Fruit fly (Drosophila melanogaster) whole organism, embryonic: ENCODE measurements around the gene zen2.

Experiments
- Adf1 ChIP-seq: fragments of 200-800 bp; sonication (Bioruptor generic); IDR thresholded peaks from 2 replicates; pipeline ENCODE4 v1.3.6; 2022; ENCODE audit warnings: missing biosample characterization, missing genetic modification characterization
- Atf3 ChIP-seq: fragments of 200-800 bp; sonication (Bioruptor generic); optimal IDR thresholded peaks from 3 replicates; lab custom pipeline; 2016; ENCODE audit warnings: missing biosample characterization, missing genetic modification characterization
- Bteb2 ChIP-seq: fragments of 200-800 bp; sonication (Bioruptor generic); optimal IDR thresholded peaks from 2 replicates; lab custom pipeline; 2016; ENCODE audit warnings: missing biosample characterization, missing genetic modification characterization
- CG1024 ChIP-seq: fragments of 200-800 bp; sonication (Bioruptor generic); IDR thresholded peaks from 2 replicates; pipeline ENCODE4 v1.3.6; 2022; ENCODE audit warnings: missing biosample characterization, missing genetic modification characterization
- CG10267 ChIP-seq: fragments of 200-800 bp; sonication (Bioruptor generic); optimal IDR thresholded peaks from 2 replicates; lab custom pipeline; 2018; ENCODE audit warnings: missing biosample characterization, mild to moderate bottlenecking, missing genetic modification characterization, moderate library complexity
- CG10274 ChIP-seq: fragments of 200-800 bp; sonication (Bioruptor generic); optimal IDR thresholded peaks from 3 replicates; lab custom pipeline; 2017; ENCODE audit warnings: missing biosample characterization, mild to moderate bottlenecking, missing genetic modification characterization
- CG10321 ChIP-seq: fragments of 200-800 bp; sonication (Bioruptor generic); IDR thresholded peaks from 2 replicates; pipeline ENCODE4 v1.3.6; 2022; ENCODE audit warnings: missing biosample characterization, missing genetic modification characterization
- CG11247 ChIP-seq: fragments of 200-800 bp; sonication (Bioruptor generic); IDR thresholded peaks from 2 replicates; pipeline ENCODE4 v1.3.6; 2022; ENCODE audit warnings: missing biosample characterization, missing genetic modification characterization
- CG12071 ChIP-seq: fragments of 200-800 bp; sonication (Bioruptor generic); optimal IDR thresholded peaks from 3 replicates; lab custom pipeline; 2018; ENCODE audit warnings: missing biosample characterization, mild to moderate bottlenecking, missing genetic modification characterization
- CG12236 ChIP-seq: fragments of 200-800 bp; sonication (Bioruptor generic); optimal IDR thresholded peaks from 2 replicates; lab custom pipeline; 2016; ENCODE audit warnings: missing biosample characterization, missing genetic modification characterization
- CG12769 ChIP-seq: fragments of 200-800 bp; sonication (Bioruptor generic); optimal IDR thresholded peaks from 2 replicates; lab custom pipeline; 2019; ENCODE audit warnings: missing biosample characterization, mild to moderate bottlenecking, missing genetic modification characterization, moderate library complexity
- CG13894 ChIP-seq: fragments of 200-800 bp; sonication (Bioruptor generic); optimal IDR thresholded peaks from 3 replicates; lab custom pipeline; 2018; ENCODE audit warnings: missing biosample characterization, mild to moderate bottlenecking, missing genetic modification characterization, moderate library complexity
- CG16815 ChIP-seq: fragments of 200-800 bp; sonication (Bioruptor generic); optimal IDR thresholded peaks from 3 replicates; lab custom pipeline; 2017; ENCODE audit warnings: missing biosample characterization, mild to moderate bottlenecking, missing genetic modification characterization
- CG17802 ChIP-seq: fragments of 200-800 bp; sonication (Bioruptor generic); optimal IDR thresholded peaks from 2 replicates; lab custom pipeline; 2018; ENCODE audit warnings: missing biosample characterization, mild to moderate bottlenecking, missing genetic modification characterization, moderate library complexity
- CG1792 ChIP-seq: fragments of 200-800 bp; sonication (Bioruptor generic); optimal IDR thresholded peaks from 2 replicates; lab custom pipeline; 2016; ENCODE audit warnings: missing biosample characterization, missing genetic modification characterization
- CG18599 ChIP-seq: fragments of 200-800 bp; sonication (Bioruptor generic); optimal IDR thresholded peaks from 3 replicates; lab custom pipeline; 2017; ENCODE audit warnings: missing biosample characterization, missing genetic modification characterization, mild to moderate bottlenecking, moderate library complexity, missing genetic modification reagents
- CG18619 ChIP-seq: fragments of 200-800 bp; sonication (Bioruptor generic); optimal IDR thresholded peaks from 3 replicates; lab custom pipeline; 2017; ENCODE audit warnings: missing biosample characterization, mild to moderate bottlenecking, missing genetic modification characterization
- CG31441 ChIP-seq: fragments of 200-800 bp; sonication (Bioruptor generic); IDR thresholded peaks from 2 replicates; pipeline ENCODE4 v1.3.6; 2022; ENCODE audit warnings: missing biosample characterization, missing genetic modification characterization
- CG34422 ChIP-seq: fragments of 200-800 bp; sonication (Bioruptor generic); IDR thresholded peaks from 3 replicates; pipeline ENCODE4 v1.3.6; 2022; ENCODE audit warnings: missing biosample characterization, missing genetic modification characterization
- CG4360 ChIP-seq: fragments of 200-800 bp; sonication (Bioruptor generic); IDR thresholded peaks from 2 replicates; pipeline ENCODE4 v1.3.6; 2022; ENCODE audit warnings: missing biosample characterization, missing genetic modification characterization
- CG4424 ChIP-seq: fragments of 200-800 bp; sonication (Bioruptor generic); optimal IDR thresholded peaks from 3 replicates; lab custom pipeline; 2016; ENCODE audit warnings: missing biosample characterization, missing genetic modification characterization
- CG7372 ChIP-seq: fragments of 200-800 bp; sonication (Bioruptor generic); IDR thresholded peaks from 2 replicates; pipeline ENCODE4 v1.3.6; 2022; ENCODE audit warnings: missing biosample characterization, missing genetic modification characterization
- CG9437 ChIP-seq: fragments of 200-800 bp; sonication (Bioruptor generic); optimal IDR thresholded peaks from 2 replicates; lab custom pipeline; 2018; ENCODE audit warnings: missing biosample characterization, mild to moderate bottlenecking, missing genetic modification characterization
- CG9727 ChIP-seq: fragments of 200-800 bp; sonication (Bioruptor generic); optimal IDR thresholded peaks from 3 replicates; lab custom pipeline; 2017; ENCODE audit warnings: missing biosample characterization, mild to moderate bottlenecking, missing genetic modification characterization
- Chrac-16 ChIP-seq: fragments of 200-800 bp; sonication (Bioruptor generic); optimal IDR thresholded peaks from 3 replicates; lab custom pipeline; 2016; ENCODE audit warnings: missing biosample characterization, missing genetic modification characterization
- CoRest ChIP-seq: fragments of 200-800 bp; sonication (Bioruptor generic); optimal IDR thresholded peaks from 3 replicates; lab custom pipeline; 2018; ENCODE audit warnings: missing biosample characterization, mild to moderate bottlenecking, missing genetic modification characterization, moderate library complexity
- Dip3 ChIP-seq: fragments of 200-800 bp; sonication (Bioruptor generic); optimal IDR thresholded peaks from 3 replicates; lab custom pipeline; 2016; ENCODE audit warnings: missing biosample characterization, missing genetic modification characterization
- HmgD ChIP-seq: fragments of 200-800 bp; sonication (Bioruptor generic); optimal IDR thresholded peaks from 3 replicates; lab custom pipeline; 2016; ENCODE audit warnings: missing biosample characterization, missing genetic modification characterization
- Hmr ChIP-seq: fragments of 200-800 bp; sonication (Bioruptor generic); optimal IDR thresholded peaks from 3 replicates; lab custom pipeline; 2017; ENCODE audit warnings: mild to moderate bottlenecking, missing biosample characterization, missing genetic modification reagents, missing genetic modification characterization
- Jarid2 ChIP-seq: fragments of 200-800 bp; sonication (Bioruptor generic); optimal IDR thresholded peaks from 3 replicates; lab custom pipeline; 2017; ENCODE audit warnings: mild to moderate bottlenecking, missing biosample characterization, missing genetic modification reagents, missing genetic modification characterization
- Med ChIP-seq: fragments of 200-800 bp; sonication (Bioruptor generic); peaks from one replicate; lab custom pipeline; 2016; ENCODE audit warnings: missing biosample characterization, missing genetic modification characterization, mild to moderate bottlenecking, inconsistent platforms, moderate library complexity
- NfI ChIP-seq: fragments of 200-800 bp; sonication (Bioruptor generic); optimal IDR thresholded peaks from 3 replicates; lab custom pipeline; 2018; ENCODE audit warnings: missing biosample characterization, mild to moderate bottlenecking, missing genetic modification characterization, moderate library complexity
- Ptx1 ChIP-seq: fragments of 200-800 bp; sonication (Bioruptor generic); IDR thresholded peaks from 2 replicates; pipeline ENCODE4 v1.3.6; 2022; ENCODE audit warnings: missing biosample characterization, missing genetic modification characterization
- Trl ChIP-seq, 3 experiments: fragments of >200 bp in 2 of 3; fragments of 200-800 bp in 1 of 3; sonication (Bioruptor generic) in 1 of 3; optimal IDR thresholded peaks; 2 replicates in 1 of 3; 3 replicates in 2 of 3; lab custom pipeline; 2016 to 2017; ENCODE audit warnings: missing biosample characterization in 1 of 3, missing genetic modification characterization in 1 of 3
- bcd ChIP-seq: fragments of 200-800 bp; sonication (Bioruptor generic); optimal IDR thresholded peaks from 2 replicates; lab custom pipeline; 2017; ENCODE audit warnings: missing biosample characterization, mild to moderate bottlenecking, missing genetic modification characterization
- crp ChIP-seq, 2 experiments: fragments of 200-800 bp; sonication (Bioruptor generic); optimal IDR thresholded peaks; 2 replicates in 1 of 2; 3 replicates in 1 of 2; lab custom pipeline; 2017; ENCODE audit warnings: missing biosample characterization in 2 of 2, missing genetic modification characterization in 2 of 2, mild to moderate bottlenecking in 1 of 2, moderate library complexity in 1 of 2
- da ChIP-seq: fragments of 200-800 bp; sonication (Bioruptor generic); optimal IDR thresholded peaks from 2 replicates; lab custom pipeline; 2016; ENCODE audit warnings: missing biosample characterization, missing genetic modification characterization
- dpn ChIP-seq, 2 experiments: fragments of 200-800 bp; sonication (Bioruptor generic); optimal IDR thresholded peaks; 3 replicates each; lab custom pipeline; 2016; ENCODE audit warnings: missing biosample characterization in 2 of 2, missing genetic modification characterization in 2 of 2
- fd96Cb ChIP-seq: fragments of 200-800 bp; sonication (Bioruptor generic); optimal IDR thresholded peaks from 2 replicates; lab custom pipeline; 2018; ENCODE audit warnings: missing biosample characterization, mild to moderate bottlenecking, missing genetic modification characterization, moderate library complexity
- gsb-n ChIP-seq: fragments of 200-800 bp; sonication (Bioruptor generic); optimal IDR thresholded peaks from 3 replicates; lab custom pipeline; 2018; ENCODE audit warnings: missing biosample characterization, mild to moderate bottlenecking, missing genetic modification characterization
- luna ChIP-seq: fragments of 200-800 bp; sonication (Bioruptor generic); optimal IDR thresholded peaks from 2 replicates; lab custom pipeline; 2016; ENCODE audit warnings: missing biosample characterization, missing genetic modification characterization
- mld ChIP-seq: fragments of 200-800 bp; sonication (Bioruptor generic); IDR thresholded peaks from 3 replicates; pipeline ENCODE4 v1.3.6; 2022; ENCODE audit warnings: missing biosample characterization, missing genetic modification characterization; ENCODE audit not compliant: partially characterized antibody
- otp ChIP-seq: fragments of 200-800 bp; sonication (Bioruptor generic); IDR thresholded peaks from 3 replicates; pipeline ENCODE4, ENCODE4 v1.3.6; 2022; ENCODE audit warnings: missing biosample characterization, missing genetic modification characterization
- ranshi ChIP-seq: fragments of 200-800 bp; sonication (Bioruptor generic); IDR thresholded peaks from 2 replicates; pipeline ENCODE4 v1.3.6; 2022; ENCODE audit warnings: missing biosample characterization, missing genetic modification characterization
- rib ChIP-seq: fragments of 200-800 bp; sonication (Bioruptor generic); IDR thresholded peaks from 2 replicates; pipeline ENCODE4 v1.3.6; 2022; ENCODE audit warnings: missing biosample characterization, missing genetic modification characterization
- ro ChIP-seq: fragments of 200-800 bp; sonication (Bioruptor generic); IDR thresholded peaks from 2 replicates; pipeline ENCODE4 v1.3.6; 2022; ENCODE audit warnings: missing biosample characterization, missing genetic modification characterization
- row ChIP-seq: fragments of 200-800 bp; sonication (Bioruptor generic); IDR thresholded peaks from 3 replicates; pipeline ENCODE4 v1.3.6; 2022; ENCODE audit warnings: missing biosample characterization, missing genetic modification characterization
- salm ChIP-seq: fragments of 200-800 bp; sonication (Bioruptor generic); optimal IDR thresholded peaks from 2 replicates; lab custom pipeline; 2018; ENCODE audit warnings: missing biosample characterization, mild to moderate bottlenecking, missing genetic modification characterization
- tin ChIP-seq: fragments of 200-800 bp; sonication (Bioruptor generic); optimal IDR thresholded peaks from 3 replicates; lab custom pipeline; 2016; ENCODE audit warnings: missing biosample characterization, missing genetic modification characterization
- yki ChIP-seq: fragments of >200 bp; optimal IDR thresholded peaks from 3 replicates; lab custom pipeline; 2018

Gene zen2

DNA sequence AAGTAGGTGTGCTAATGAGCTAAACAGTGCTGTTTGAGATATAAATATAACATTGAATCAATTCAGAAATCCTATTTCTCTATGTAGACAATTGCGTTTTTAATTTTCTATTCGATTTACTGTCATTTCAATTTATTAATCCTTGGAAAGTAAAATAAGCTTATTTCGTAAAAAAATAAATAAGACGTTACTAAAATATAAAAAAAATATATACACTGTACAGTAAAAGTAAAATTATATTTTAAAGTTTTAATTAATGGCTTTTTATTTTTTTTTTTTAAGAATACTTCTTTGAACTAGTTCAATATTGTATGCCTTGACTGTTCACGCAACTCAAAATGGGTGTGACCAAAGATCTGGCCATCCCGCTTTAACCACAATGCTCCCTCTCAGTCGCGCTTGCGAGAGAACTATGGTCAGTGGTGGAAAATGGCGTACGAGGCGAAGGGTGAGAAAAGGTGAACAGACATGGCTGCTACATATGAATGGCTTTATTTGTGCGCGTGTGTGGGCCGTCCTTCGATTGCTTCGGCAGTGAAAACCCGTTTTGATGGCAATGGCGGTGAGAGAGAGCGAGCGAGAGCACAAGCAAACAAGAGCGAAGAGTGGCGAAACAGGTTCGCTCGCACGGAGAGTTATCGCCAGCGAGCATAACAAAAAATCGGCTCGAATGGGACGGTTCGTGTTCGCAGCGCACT is 47.4 kb upstream of the zen2 start, which contains the start of gene Dfd (continued):
- peak; percentile 35 for TF ChIP-seq Chrac-16
- TF ChIP-seq otp (GFP tag; lab: Robert Waterston, UW) = 0 out of 3 replicates have a peak, but pooled peaks have one; percentile 29
- no peak for TF ChIP-seq luna (GFP tag; lab: Kevin White, UChicago)
- TF ChIP-seq crp (GFP tag; optimal IDR thresholded peaks at IDR 0.05; lab: Kevin White, UChicago) = no peak
- peak; percentile 69 for TF ChIP-seq CG9727
- peak; percentile 54 for TF ChIP-seq CG10267
- no peak for TF ChIP-seq rib (GFP tag; lab: Robert Waterston, UW)
- peak; percentile 24 for TF ChIP-seq CG16815 (GFP tag; lab: Kevin White, UChicago)
- TF ChIP-seq mld (GFP tag; lab: Robert Waterston, UW) = no peak; the same call in 2 of the 3 replicates
- no peak for TF ChIP-seq CG31441 (GFP tag; lab: Robert Waterston, UW)
- peak; percentile 2 for TF ChIP-seq CG17802 (tag; lab: Kevin White, UChicago)
- TF ChIP-seq ro = no peak
- no peak for TF ChIP-seq Dip3 (GFP tag; lab: Kevin White, UChicago)
- peak; percentile 49 for TF ChIP-seq CG18619 (GFP tag; lab: Kevin White, UChicago)
- no peak for TF ChIP-seq Med (GFP tag; lab: Kevin White, UChicago)
- peak; percentile 47 for TF ChIP-seq fd96Cb (tag; lab: Kevin White, UChicago)
- no peak for TF ChIP-seq CG12769
- TF ChIP-seq CG13894 (tag; lab: Kevin White, UChicago) = no peak
- TF ChIP-seq Jarid2 = peak; percentile 34
- TF ChIP-seq CG12071 = no peak
- TF ChIP-seq da = no peak
- TF ChIP-seq CG12236 (GFP tag; lab: Kevin White, UChicago) = no peak
- TF ChIP-seq CG4360 (GFP tag; lab: Robert Waterston, UW) = 0 out of 2 replicates have a peak, but pooled peaks have one; percentile 21
- TF ChIP-seq yki (lab: Kevin White, UChicago) = no peak
- TF ChIP-seq NfI (GFP tag; lab: Kevin White, UChicago) = no peak
- peak; percentile 55 for TF ChIP-seq bcd (GFP tag; lab: Kevin White, UChicago)
- peak; percentile 59 for TF ChIP-seq CG4424 (GFP tag; lab: Kevin White, UChicago)
- TF ChIP-seq dpn (GFP tag; optimal IDR thresholded peaks at IDR 0.05; lab: Kevin White, UChicago) = peak in 1 of 2 experiments; percentile 52
- TF ChIP-seq CG1792 (GFP tag; lab: Kevin White, UChicago) = no peak
- peak; percentile 76 for TF ChIP-seq Trl (optimal IDR thresholded peaks at IDR 0.05; lab: Kevin White, UChicago)
- TF ChIP-seq Trl (GFP tag; optimal IDR thresholded peaks at IDR 0.05; lab: Kevin White, UChicago) = no peak
- TF ChIP-seq tin (GFP tag; lab: Kevin White, UChicago) = peak; percentile 26
- peak; percentile 76 for TF ChIP-seq CoRest (tag; lab: Kevin White, UChicago)
- no peak for TF ChIP-seq salm (tag; lab: Kevin White, UChicago)
- no peak for TF ChIP-seq Bteb2
- peak; percentile 66 for TF ChIP-seq Adf1 (GFP tag; lab: Robert Waterston, UW)
- peak; percentile 32 for TF ChIP-seq HmgD
- no peak for TF ChIP-seq CG10274
- peak; percentile 46; the same call in 1 of the 2 replicates for TF ChIP-seq ranshi (GFP tag; lab: Robert Waterston, UW)
- TF ChIP-seq CG10321 (GFP tag; lab: Robert Waterston, UW) = peak; percentile 95
- TF ChIP-seq Hmr (GFP tag; lab: Kevin White, UChicago) = no peak
- no peak for TF ChIP-seq CG1024
- TF ChIP-seq Atf3 (GFP tag; lab: Kevin White, UChicago) = no peak
- peak; percentile 64; the same call in 1 of the 2 replicates for TF ChIP-seq Ptx1 (GFP tag; lab: Robert Waterston, UW)
- TF ChIP-seq CG18599 (GFP tag; lab: Kevin White, UChicago) = peak; percentile 42
- no peak for TF ChIP-seq CG7372 (GFP tag; lab: Robert Waterston, UW)
- no peak for TF ChIP-seq CG11247
- TF ChIP-seq CG34422 = peak; percentile 48; the same call in 1 of the 3 replicates
- peak; percentile 76 for TF ChIP-seq row (GFP tag; lab: Robert Waterston, UW)
- TF ChIP-seq CG9437 = peak; percentile 32
- TF ChIP-seq gsb-n = peak; percentile 83
